Worm (Caenorhabditis elegans) whole organism, L2 larva: ENCODE measurements around the gene C18C4.7.

ENCODE experiments used
- C34F6.9 ChIP-seq: fragments of 150-350 bp; optimal IDR thresholded peaks from 2 replicates; lab custom pipeline; 2014; ENCODE audit warnings: missing biosample characterization, missing genetic modification characterization
- F13H6.1 ChIP-seq: sonication (generic microtip); optimal IDR thresholded peaks from 2 replicates; lab custom pipeline; 2016; ENCODE audit warnings: missing genetic modification characterization, missing compliant biosample characterization
- R02D3.7 ChIP-seq: fragments of 150-350 bp; optimal IDR thresholded peaks from 2 replicates; lab custom pipeline; 2014; ENCODE audit warnings: missing biosample characterization, missing genetic modification characterization
- Y55F3AM.14 ChIP-seq: fragments of 200-800 bp; sonication (Bioruptor generic); optimal IDR thresholded peaks from 2 replicates; lab custom pipeline; 2018; ENCODE audit warnings: mild to moderate bottlenecking, missing genetic modification characterization, missing compliant biosample characterization
- ZK546.5 ChIP-seq: sonication (generic microtip); optimal IDR thresholded peaks from 2 replicates; lab custom pipeline; 2017; ENCODE audit warnings: missing biosample characterization, missing genetic modification characterization
- aly-2 ChIP-seq: fragments of 150-350 bp; optimal IDR thresholded peaks from 2 replicates; lab custom pipeline; 2014; ENCODE audit warnings: missing biosample characterization, missing genetic modification characterization
- ama-1 ChIP-seq: fragments of 150-350 bp; optimal IDR thresholded peaks from 2 replicates; lab custom pipeline; 2018; ENCODE audit warnings: inconsistent platforms
- blmp-1 ChIP-seq: sonication (generic microtip); optimal IDR thresholded peaks from 2 replicates; lab custom pipeline; 2017; ENCODE audit warnings: missing genetic modification characterization, mild to moderate bottlenecking, missing compliant biosample characterization, antibody characterized with exemption, moderate library complexity; ENCODE audit not compliant: insufficient read depth
- ceh-16 ChIP-seq: fragments of 150-350 bp; optimal IDR thresholded peaks from 2 replicates; lab custom pipeline; 2014; ENCODE audit warnings: missing biosample characterization, missing genetic modification characterization
- crh-2 ChIP-seq: sonication (generic microtip); optimal IDR thresholded peaks from 2 replicates; lab custom pipeline; 2017; ENCODE audit warnings: missing biosample characterization, missing genetic modification characterization
- dmd-4 ChIP-seq: sonication (generic microtip); optimal IDR thresholded peaks from 2 replicates; lab custom pipeline; 2017; ENCODE audit warnings: missing biosample characterization, missing genetic modification characterization
- elt-1 ChIP-seq: fragments of 150-350 bp; optimal IDR thresholded peaks from 2 replicates; lab custom pipeline; 2014; ENCODE audit warnings: missing biosample characterization, missing genetic modification characterization
- fos-1 ChIP-seq: fragments of 150-350 bp; optimal IDR thresholded peaks from 2 replicates; lab custom pipeline; 2014; ENCODE audit warnings: missing biosample characterization, missing genetic modification characterization
- lin-11 ChIP-seq: fragments of 150-350 bp; sonication (generic microtip); optimal IDR thresholded peaks from 2 replicates; lab custom pipeline; 2014; ENCODE audit warnings: missing biosample characterization, missing genetic modification characterization, inconsistent platforms, mixed read lengths
- lsy-2 ChIP-seq, 2 experiments: fragments of 150-350 bp in 1 of 2; sonication (generic microtip) in 1 of 2; optimal IDR thresholded peaks; 2 replicates each; lab custom pipeline; 2014 to 2017; ENCODE audit warnings: missing biosample characterization in 2 of 2, missing genetic modification characterization in 2 of 2
- mab-5 ChIP-seq: fragments of 150-350 bp; optimal IDR thresholded peaks from 2 replicates; lab custom pipeline; 2014; ENCODE audit warnings: missing biosample characterization, missing genetic modification characterization
- mbf-1 ChIP-seq: sonication (generic microtip); optimal IDR thresholded peaks from 2 replicates; lab custom pipeline; 2017; ENCODE audit warnings: missing biosample characterization, missing genetic modification characterization
- mdl-1 ChIP-seq, 2 experiments: fragments of 150-350 bp in 1 of 2; sonication (generic microtip) in 1 of 2; optimal IDR thresholded peaks; 2 replicates each; lab custom pipeline; 2017; ENCODE audit warnings: missing biosample characterization in 2 of 2, missing genetic modification characterization in 2 of 2
- nhr-11 ChIP-seq: fragments of 150-350 bp; optimal IDR thresholded peaks from 2 replicates; lab custom pipeline; 2014; ENCODE audit warnings: missing biosample characterization, missing genetic modification characterization
- nhr-129 ChIP-seq: fragments of 150-350 bp; optimal IDR thresholded peaks from 2 replicates; lab custom pipeline; 2014; ENCODE audit warnings: missing biosample characterization, missing genetic modification characterization
- nhr-21 ChIP-seq: fragments of 150-350 bp; optimal IDR thresholded peaks from 2 replicates; lab custom pipeline; 2014; ENCODE audit warnings: missing biosample characterization, missing genetic modification characterization
- nhr-23 ChIP-seq: fragments of 150-350 bp; optimal IDR thresholded peaks from 2 replicates; lab custom pipeline; 2014; ENCODE audit warnings: missing biosample characterization, missing genetic modification reagents, missing genetic modification characterization
- nhr-237 ChIP-seq: fragments of 150-350 bp; optimal IDR thresholded peaks from 2 replicates; lab custom pipeline; 2014; ENCODE audit warnings: missing biosample characterization, missing genetic modification characterization
- nhr-25 ChIP-seq: fragments of 150-350 bp; sonication (generic microtip); optimal IDR thresholded peaks from 3 replicates; lab custom pipeline; 2014; ENCODE audit warnings: missing biosample characterization, missing genetic modification characterization
- nhr-6 ChIP-seq: fragments of 150-350 bp; optimal IDR thresholded peaks from 2 replicates; lab custom pipeline; 2014; ENCODE audit warnings: missing biosample characterization, missing genetic modification characterization
- nhr-77 ChIP-seq: fragments of 150-350 bp; optimal IDR thresholded peaks from 2 replicates; lab custom pipeline; 2014; ENCODE audit warnings: missing biosample characterization, missing genetic modification characterization
- sem-4 ChIP-seq: fragments of 150-350 bp; optimal IDR thresholded peaks from 2 replicates; lab custom pipeline; 2014; ENCODE audit warnings: missing biosample characterization, missing genetic modification reagents, missing genetic modification characterization
- skn-1 ChIP-seq: sonication (generic microtip); optimal IDR thresholded peaks from 2 replicates; lab custom pipeline; 2017; ENCODE audit warnings: missing biosample characterization, missing genetic modification characterization
- sma-3 ChIP-seq: sonication (generic microtip); optimal IDR thresholded peaks from 2 replicates; lab custom pipeline; 2016; ENCODE audit warnings: missing genetic modification reagents, missing genetic modification characterization, missing compliant biosample characterization
- sma-9 ChIP-seq, 2 experiments: fragments of 150-350 bp in 1 of 2; sonication (generic microtip) in 1 of 2; optimal IDR thresholded peaks; 2 replicates each; lab custom pipeline; 2014 to 2016; ENCODE audit warnings: missing genetic modification characterization in 2 of 2, mild to moderate bottlenecking in 1 of 2, missing biosample characterization in 1 of 2, missing compliant biosample characterization in 1 of 2, missing genetic modification reagents in 1 of 2, moderate library complexity in 1 of 2
- snpc-4 ChIP-seq: fragments of 150-350 bp; optimal IDR thresholded peaks from 2 replicates; lab custom pipeline; 2014; ENCODE audit warnings: missing biosample characterization, missing genetic modification characterization
- unc-39 ChIP-seq: fragments of 150-350 bp; optimal IDR thresholded peaks from 2 replicates; lab custom pipeline; 2014; ENCODE audit warnings: missing biosample characterization, missing genetic modification characterization
- unc-55 ChIP-seq: fragments of 150-350 bp; sonication (generic microtip); optimal IDR thresholded peaks from 3 replicates; lab custom pipeline; 2014; ENCODE audit warnings: missing biosample characterization, missing genetic modification reagents, missing genetic modification characterization
- unc-62 ChIP-seq: fragments of 150-350 bp; optimal IDR thresholded peaks from 2 replicates; lab custom pipeline; 2014; ENCODE audit warnings: missing biosample characterization, missing genetic modification reagents, missing genetic modification characterization
- ztf-1 ChIP-seq: fragments of 200-800 bp; sonication (Bioruptor generic); conservative IDR thresholded peaks from 2 replicates; pipeline ENCODE4 v1.3.6; 2022; ENCODE audit warnings: missing genetic modification characterization, missing compliant biosample characterization
- ztf-11 ChIP-seq: sonication (generic microtip); optimal IDR thresholded peaks from 2 replicates; lab custom pipeline; 2017; ENCODE audit warnings: missing biosample characterization, missing genetic modification characterization

C18C4.7 gene

DNA sequence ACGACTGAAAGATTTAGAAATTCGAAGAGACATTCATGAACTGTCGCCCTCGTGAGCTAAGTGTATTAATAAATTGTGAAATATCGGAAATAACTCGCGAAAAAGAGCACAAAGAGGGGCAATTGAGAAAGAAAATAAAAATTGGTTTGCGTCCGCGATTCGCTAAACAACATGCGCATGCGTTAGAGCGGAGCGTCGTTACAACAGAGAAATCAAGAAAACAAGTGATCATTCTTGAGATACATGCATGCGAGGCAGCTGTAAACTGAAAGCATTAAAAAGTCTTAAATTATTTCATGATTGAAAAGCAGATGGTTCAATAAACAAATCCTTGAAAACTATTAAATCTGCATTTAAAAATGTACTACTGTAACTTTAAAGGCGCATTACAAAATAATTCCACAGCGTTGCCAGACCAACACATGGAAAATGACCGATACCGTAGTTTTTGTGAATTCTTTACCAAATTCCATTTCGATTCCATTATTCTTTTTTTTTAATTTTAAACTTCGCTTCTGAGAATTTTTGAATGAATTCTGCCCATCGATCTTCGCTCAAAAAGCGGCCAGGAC, 30.7 kb downstream of the C18C4.7 start, which contains the start of the genes cox-16 and syp-2:
cox-16 (minus strand) TSS at position 4 of the 572 bp plus-strand sequence.
syp-2 (plus strand) TSS at position 248 of the 572 bp plus-strand sequence.
- TF ChIP-seq skn-1 (tag; lab: Kevin White, UChicago): no peak
- peak; percentile 43 for TF ChIP-seq C34F6.9 (tag; lab: Kevin White, UChicago)
- TF ChIP-seq nhr-129 (tag; lab: Kevin White, UChicago): peak; percentile 51

DNA sequence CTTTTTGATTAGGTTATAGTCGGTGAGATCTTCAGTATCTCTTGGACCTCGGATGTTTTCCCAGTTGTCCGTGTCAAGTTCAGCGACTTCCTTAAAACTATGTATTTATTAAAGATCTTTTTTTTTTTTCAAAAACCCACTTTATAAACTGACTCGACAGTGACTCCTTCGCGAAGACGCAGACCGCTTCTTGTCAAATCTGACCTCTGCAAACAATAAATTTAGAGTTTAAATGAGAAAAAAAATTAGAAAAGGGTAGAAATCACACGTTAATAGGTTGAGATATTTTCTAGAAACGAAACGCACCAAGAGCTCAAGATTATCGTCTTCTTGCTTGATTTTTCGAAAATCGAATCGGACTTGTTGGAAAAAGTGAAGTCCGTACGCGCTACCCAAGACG, 31.2 kb downstream of the C18C4.7 start, which contains the start of gene C24G6.8:
C24G6.8 (minus strand) TSS at position 101 of the 400 bp plus-strand sequence.
- TF ChIP-seq nhr-11 (tag; lab: Kevin White, UChicago): no peak
- TF ChIP-seq ztf-1 (GFP tag; lab: Robert Waterston, UW): no peak
- no peak for TF ChIP-seq ZK546.5 (tag; lab: Kevin White, UChicago)
- TF ChIP-seq nhr-129 (tag; lab: Kevin White, UChicago): no peak
- no peak for TF ChIP-seq nhr-77 (tag; lab: Kevin White, UChicago)
- no peak for TF ChIP-seq elt-1 (tag; lab: Kevin White, UChicago)
- TF ChIP-seq lin-11: no peak
- TF ChIP-seq R02D3.7: no peak
- no peak for TF ChIP-seq skn-1 (tag; lab: Kevin White, UChicago)
- no peak for TF ChIP-seq dmd-4 (tag; lab: Kevin White, UChicago)
- TF ChIP-seq fos-1: no peak
- no peak for TF ChIP-seq sem-4 (tag; lab: Kevin White, UChicago)
- TF ChIP-seq unc-62 (GFP tag; lab: Kevin White, UChicago): no peak
- TF ChIP-seq Y55F3AM.14 (GFP tag; lab: Kevin White, UChicago): no peak

DNA sequence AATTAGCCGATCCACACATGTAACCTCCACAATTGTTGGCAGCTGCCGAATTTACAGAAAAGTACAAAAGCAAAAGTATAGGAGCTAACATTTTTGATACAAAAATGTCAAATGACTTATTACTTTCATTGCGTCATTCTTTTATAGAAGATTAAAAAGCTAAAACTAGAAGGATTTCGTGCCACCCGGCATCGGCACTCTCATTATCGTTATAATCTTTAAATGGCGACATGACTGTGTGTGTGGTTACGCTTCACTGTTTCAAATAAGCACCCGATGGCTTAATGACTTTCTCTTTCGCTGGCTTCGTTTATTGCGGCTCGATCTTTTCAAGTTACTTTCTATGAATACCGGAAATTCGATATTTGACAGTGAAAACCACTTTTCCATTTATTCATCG, 33.3 kb downstream of the C18C4.7 start, which contains the start of gene grl-1:
grl-1 (minus strand) TSS at position 101 of the 400 bp plus-strand sequence.
- no peak for TF ChIP-seq sem-4 (tag; lab: Kevin White, UChicago)
- no peak for TF ChIP-seq snpc-4 (tag; lab: Kevin White, UChicago)
- no peak for TF ChIP-seq ceh-16 (tag; lab: Kevin White, UChicago)

DNA sequence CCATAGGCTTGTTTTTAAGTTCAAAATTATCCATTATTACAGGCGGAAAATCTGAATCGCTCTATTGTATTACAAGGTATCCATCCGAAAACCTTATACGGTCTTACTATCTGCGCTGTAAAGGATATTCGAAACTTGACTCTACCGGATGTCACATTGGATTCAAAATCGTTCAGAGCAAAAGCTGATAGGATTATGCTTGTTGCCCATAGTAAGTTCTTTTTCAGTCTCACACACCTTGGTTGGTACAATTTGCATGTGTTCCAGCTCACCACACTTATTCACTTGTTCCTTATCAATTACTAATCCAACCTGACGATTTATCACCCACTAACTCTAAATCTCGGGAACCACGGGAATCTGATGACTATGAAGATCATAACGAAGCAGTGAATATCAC, 39.3 kb downstream of the C18C4.7 start:
- TF ChIP-seq mdl-1 (tag; optimal IDR thresholded peaks at IDR 0.05; lab: Kevin White, UChicago) (no peak), Y55F3AM.14 (GFP tag; lab: Kevin White, UChicago) (peak; percentile 48), ztf-11 (tag; lab: Kevin White, UChicago) (no peak), aly-2 (tag; lab: Kevin White, UChicago) (no peak)

DNA sequence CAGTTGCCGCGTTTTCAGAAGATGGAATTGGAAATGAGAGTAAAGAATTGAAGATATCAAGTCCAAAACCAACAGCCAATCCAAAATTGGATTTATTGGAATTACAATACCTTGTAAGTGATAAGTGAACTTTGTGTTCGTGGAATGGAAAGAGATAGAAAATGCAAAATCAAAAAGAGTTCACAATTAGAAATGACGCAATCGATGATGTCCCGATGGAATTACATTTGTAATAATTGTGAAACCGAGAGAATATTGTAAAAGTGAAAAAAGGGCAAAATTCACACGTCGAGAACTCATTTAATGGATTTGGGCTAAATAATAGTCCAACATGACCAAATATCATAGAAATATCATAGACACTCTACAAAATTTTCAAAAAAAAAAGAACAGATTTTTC, 41.8 kb downstream of the C18C4.7 start:
- TF ChIP-seq R02D3.7 (no peak), ceh-16 (tag; lab: Kevin White, UChicago) (no peak)

DNA sequence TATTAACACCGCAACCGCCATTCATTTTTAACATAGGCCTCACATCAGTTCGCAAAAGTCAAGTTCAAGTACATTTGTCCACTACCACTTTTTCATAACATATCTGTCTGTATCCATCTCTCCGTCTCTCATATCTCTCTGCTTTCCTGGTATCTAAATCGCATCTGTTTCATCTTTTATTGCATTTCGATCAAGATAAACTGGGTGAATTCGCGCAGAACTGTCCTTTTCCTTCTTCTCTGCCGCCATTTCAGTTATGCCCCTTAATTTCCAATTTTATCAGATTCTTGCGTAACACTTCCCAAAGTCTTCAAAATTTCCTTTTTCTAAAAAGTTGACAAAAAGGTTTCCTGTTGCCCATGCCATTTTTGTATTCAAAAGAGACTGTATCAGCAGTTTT, 43.8 kb downstream of the C18C4.7 start:
- TF ChIP-seq unc-62 (GFP tag; lab: Kevin White, UChicago) (no peak), ama-1 (lab: Kevin White, UChicago) (no peak), ztf-11 (tag; lab: Kevin White, UChicago) (no peak), mbf-1 (tag; lab: Kevin White, UChicago) (no peak), snpc-4 (tag; lab: Kevin White, UChicago) (no peak), skn-1 (tag; lab: Kevin White, UChicago) (no peak), lin-11 (no peak), Y55F3AM.14 (GFP tag; lab: Kevin White, UChicago) (no peak), unc-55 (GFP tag; lab: Kevin White, UChicago) (no peak), nhr-237 (tag; lab: Kevin White, UChicago) (no peak), sma-3 (GFP tag; lab: Kevin White, UChicago) (no peak), unc-39 (tag; lab: Kevin White, UChicago) (no peak), sma-9 (GFP tag; optimal IDR thresholded peaks at IDR 0.05; lab: Kevin White, UChicago) (peak; percentile 49), sma-9 (tag; optimal IDR thresholded peaks at IDR 0.05; lab: Kevin White, UChicago) (no peak), F13H6.1 (tag; lab: Kevin White, UChicago) (no peak), lsy-2 (tag; optimal IDR thresholded peaks at IDR 0.05; lab: Kevin White, UChicago) (no peak), nhr-6 (tag; lab: Kevin White, UChicago) (no peak), nhr-21 (tag; lab: Kevin White, UChicago) (no peak), nhr-25 (tag; lab: Kevin White, UChicago) (peak; percentile 43), ztf-1 (GFP tag; lab: Robert Waterston, UW) (no peak), crh-2 (tag; lab: Kevin White, UChicago) (no peak), mab-5 (tag; lab: Kevin White, UChicago) (no peak), blmp-1 (tag; lab: Kevin White, UChicago) (peak; percentile 19), R02D3.7 (no peak), elt-1 (tag; lab: Kevin White, UChicago) (peak; percentile 96), nhr-129 (tag; lab: Kevin White, UChicago) (peak; percentile 5), ceh-16 (tag; lab: Kevin White, UChicago) (peak; percentile 94), nhr-23 (tag; lab: Kevin White, UChicago) (peak; percentile 74), nhr-11 (tag; lab: Kevin White, UChicago) (no peak), sem-4 (tag; lab: Kevin White, UChicago) (peak; percentile 26)
